Fruit fly (Drosophila melanogaster) Kc167 (cell line): ENCODE results near the gene CG33278.
"Not testable (repeated sequence)": the region's sequence is repeated elsewhere in the genome, so short reads cannot be mapped to it uniquely, and the experiment has no call there.

Experiments used
- Myc ChIP-seq: fragments of >200 bp; optimal IDR thresholded peaks from 2 replicates; lab custom pipeline; 2017; ENCODE audit warnings: missing external identifiers
- Sin3A ChIP-seq: fragments of >200 bp; optimal IDR thresholded peaks from 2 replicates; lab custom pipeline; 2018; ENCODE audit warnings: missing external identifiers
- h ChIP-seq: fragments of >200 bp; optimal IDR thresholded peaks from 3 replicates; lab custom pipeline; 2018; ENCODE audit warnings: missing external identifiers
- insv ChIP-seq: fragments of >200 bp; optimal IDR thresholded peaks from 3 replicates; lab custom pipeline; 2018; ENCODE audit warnings: missing external identifiers
- psq ChIP-seq: fragments of >200 bp; optimal IDR thresholded peaks from 2 replicates; lab custom pipeline; 2017; ENCODE audit warnings: missing external identifiers
- ttk ChIP-seq: sonication (Bioruptor generic); optimal IDR thresholded peaks from 2 replicates; lab custom pipeline; 2017; ENCODE audit warnings: missing external identifiers

The CG33278 gene

dm6 chr3L:7440633-7441032 is 10.0 kb upstream of the CG33278 start, which contains the start of gene sphinx2:
Gene sphinx2 (minus strand): TSS chr3L:7440733.
- TF ChIP-seq Sin3A (lab: Kevin White, UChicago) (no peak), psq (no peak), ttk (lab: Kevin White, UChicago) (no peak), Myc (lab: Kevin White, UChicago) (no peak), insv (lab: Kevin White, UChicago) (no peak), h (lab: Kevin White, UChicago) (no peak)

dm6 chr3L:7449097-7449496 is 1.6 kb upstream of the CG33278 start:
- TF ChIP-seq Myc (lab: Kevin White, UChicago) (no peak), Sin3A (lab: Kevin White, UChicago) (no peak), psq (no peak), h (lab: Kevin White, UChicago) (no peak), ttk (lab: Kevin White, UChicago) (no peak), insv (lab: Kevin White, UChicago) (no peak)

- TF ChIP-seq psq (no peak), h (lab: Kevin White, UChicago) (no peak), Sin3A (lab: Kevin White, UChicago) (no peak), insv (lab: Kevin White, UChicago) (no peak), ttk (lab: Kevin White, UChicago) (no peak), Myc (lab: Kevin White, UChicago) (no peak)
Observed at dm6 chr3L:7455849-7456248, 5.2 kb downstream of the CG33278 start, which contains the start of gene ppk26. Gene ppk26 (plus strand): TSS chr3L:7456149.

- TF ChIP-seq Myc (lab: Kevin White, UChicago) (no peak), ttk (lab: Kevin White, UChicago) (no peak), psq (no peak), Sin3A (lab: Kevin White, UChicago) (no peak), insv (lab: Kevin White, UChicago) (no peak), h (lab: Kevin White, UChicago) (no peak)
Observed at dm6 chr3L:7465209-7465608, 14.6 kb downstream of the CG33278 start, which contains the start of the genes CG42660, CG42661 and Tsp66A. Gene CG42660 (plus strand): TSS chr3L:7465509. Gene CG42661 (plus strand): TSS chr3L:7465509. Gene Tsp66A (plus strand): TSS chr3L:7465509.

- no peak for TF ChIP-seq ttk (lab: Kevin White, UChicago)
Observed at dm6 chr3L:7470202-7470601, 19.5 kb downstream of the CG33278 start, which contains the start of gene CG8543. Gene CG8543 (minus strand): TSS chr3L:7470302.

- TF ChIP-seq insv (lab: Kevin White, UChicago) = no peak
- no peak for TF ChIP-seq Sin3A (lab: Kevin White, UChicago)
- no peak for TF ChIP-seq Myc (lab: Kevin White, UChicago)
- no peak for TF ChIP-seq psq
- TF ChIP-seq h (lab: Kevin White, UChicago) = no peak
- no peak for TF ChIP-seq ttk (lab: Kevin White, UChicago)
Observed at dm6 chr3L:7471259-7471658, 20.6 kb downstream of the CG33278 start, which contains the start of gene CG8541. Gene CG8541 (plus strand): TSS chr3L:7471559.

- TF ChIP-seq ttk (lab: Kevin White, UChicago) = no peak
- TF ChIP-seq h (lab: Kevin White, UChicago) = no peak
- no peak for TF ChIP-seq Sin3A (lab: Kevin White, UChicago)
- TF ChIP-seq psq = no peak
- TF ChIP-seq Myc (lab: Kevin White, UChicago) = no peak
- no peak for TF ChIP-seq insv (lab: Kevin White, UChicago)
Observed at dm6 chr3L:7475270-7475669, 24.6 kb downstream of the CG33278 start, which contains the start of gene CG43292. Gene CG43292 (plus strand): TSS chr3L:7475570.

- TF ChIP-seq Sin3A (lab: Kevin White, UChicago) = no peak
- TF ChIP-seq h (lab: Kevin White, UChicago) = no peak
- TF ChIP-seq Myc (lab: Kevin White, UChicago) = no peak
- TF ChIP-seq insv (lab: Kevin White, UChicago) = no peak
- no peak for TF ChIP-seq ttk (lab: Kevin White, UChicago)
- TF ChIP-seq psq = no peak
Observed at dm6 chr3L:7485667-7486066, 35.0 kb downstream of the CG33278 start, which contains the start of gene mthl6. Gene mthl6 (plus strand): TSS chr3L:7485967.

- TF ChIP-seq h (lab: Kevin White, UChicago) = no peak
- TF ChIP-seq psq = no peak
- TF ChIP-seq ttk (lab: Kevin White, UChicago) = no peak
- no peak for TF ChIP-seq Myc (lab: Kevin White, UChicago)
- no peak for TF ChIP-seq Sin3A (lab: Kevin White, UChicago)
- no peak for TF ChIP-seq insv (lab: Kevin White, UChicago)
Observed at dm6 chr3L:7491564-7491963, 40.9 kb downstream of the CG33278 start, which contains the start of gene Cyp316a1. Gene Cyp316a1 (plus strand): TSS chr3L:7491864.

- TF ChIP-seq h (lab: Kevin White, UChicago) (no peak), psq (no peak), Sin3A (lab: Kevin White, UChicago) (no peak), Myc (lab: Kevin White, UChicago) (no peak), insv (lab: Kevin White, UChicago) (no peak), ttk (lab: Kevin White, UChicago) (no peak)
Observed at dm6 chr3L:7496097-7496496, 45.4 kb downstream of the CG33278 start, which contains the start of gene Cyp4d8. Gene Cyp4d8 (minus strand): TSS chr3L:7496197.

dm6 chr3L:7498731-7499130 is 48.1 kb downstream of the CG33278 start, which contains the start of gene CG8539:
Gene CG8539 (minus strand): TSS chr3L:7498831.
- TF ChIP-seq ttk, Myc, insv (lab: Kevin White, UChicago): not testable (repeated sequence)
